Fruit fly (Drosophila melanogaster) whole organism, embryonic: ENCODE results near the gene CG45049.

Experiments
- B-H1 ChIP-seq: fragments of 200-800 bp; sonication (Bioruptor generic); IDR thresholded peaks from 3 replicates; pipeline ENCODE4 v1.3.6; 2022; ENCODE audit warnings: missing biosample characterization, missing genetic modification characterization
- Bteb2 ChIP-seq: fragments of 200-800 bp; sonication (Bioruptor generic); optimal IDR thresholded peaks from 2 replicates; lab custom pipeline; 2016; ENCODE audit warnings: missing biosample characterization, missing genetic modification characterization
- CG10959 ChIP-seq: fragments of 200-800 bp; sonication (Bioruptor generic); IDR thresholded peaks from 2 replicates; pipeline ENCODE4 v1.3.6; 2022; ENCODE audit warnings: missing biosample characterization, missing genetic modification characterization
- CG11723 ChIP-seq: fragments of 200-800 bp; sonication (Bioruptor generic); optimal IDR thresholded peaks from 2 replicates; lab custom pipeline; 2017; ENCODE audit warnings: missing biosample characterization, mild to moderate bottlenecking, missing genetic modification characterization
- CG13775 ChIP-seq: fragments of 200-800 bp; sonication (Bioruptor generic); optimal IDR thresholded peaks from 3 replicates; lab custom pipeline; 2017; ENCODE audit warnings: missing biosample characterization, mild to moderate bottlenecking, missing genetic modification characterization
- CG14965 ChIP-seq: fragments of 200-800 bp; sonication (Bioruptor generic); optimal IDR thresholded peaks from 2 replicates; lab custom pipeline; 2016; ENCODE audit warnings: missing biosample characterization, missing genetic modification characterization, borderline replicate concordance
- CG18011 ChIP-seq: fragments of 200-800 bp; sonication (Bioruptor generic); optimal IDR thresholded peaks from 2 replicates; lab custom pipeline; 2017; ENCODE audit warnings: missing biosample characterization, missing genetic modification characterization, mild to moderate bottlenecking, moderate library complexity, missing genotype
- CG18476 ChIP-seq: fragments of 200-800 bp; sonication (Bioruptor generic); optimal IDR thresholded peaks from 2 replicates; lab custom pipeline; 2016; ENCODE audit warnings: missing biosample characterization, mild to moderate bottlenecking, missing genetic modification characterization
- CG18764 ChIP-seq: fragments of 200-800 bp; sonication (Bioruptor generic); optimal IDR thresholded peaks from 3 replicates; lab custom pipeline; 2016; ENCODE audit warnings: missing biosample characterization, missing genetic modification characterization
- CG2116 ChIP-seq: fragments of 200-800 bp; sonication (Bioruptor generic); optimal IDR thresholded peaks from 3 replicates; lab custom pipeline; 2018; ENCODE audit warnings: missing biosample characterization, mild to moderate bottlenecking, missing genetic modification characterization
- CG30403 ChIP-seq: fragments of 200-800 bp; sonication (Bioruptor generic); optimal IDR thresholded peaks from 3 replicates; lab custom pipeline; 2016; ENCODE audit warnings: missing biosample characterization, missing genetic modification characterization
- CG32532 ChIP-seq: fragments of 200-800 bp; sonication (Bioruptor generic); IDR thresholded peaks from 2 replicates; pipeline ENCODE4 v1.3.6; 2022; ENCODE audit warnings: missing biosample characterization, missing genetic modification characterization
- CG32772 ChIP-seq: fragments of 200-800 bp; sonication (Bioruptor generic); IDR thresholded peaks from 2 replicates; pipeline ENCODE4 v1.3.6; 2022; ENCODE audit warnings: missing biosample characterization, missing genetic modification characterization
- CG3407 ChIP-seq: fragments of 200-800 bp; sonication (Bioruptor generic); optimal IDR thresholded peaks from 2 replicates; lab custom pipeline; 2018; ENCODE audit warnings: missing biosample characterization, mild to moderate bottlenecking, missing genetic modification characterization
- CG4854 ChIP-seq: fragments of 200-800 bp; sonication (Bioruptor generic); optimal IDR thresholded peaks from 2 replicates; lab custom pipeline; 2016; ENCODE audit warnings: missing biosample characterization, missing genetic modification characterization, inconsistent platforms
- CG6254 ChIP-seq: fragments of 200-800 bp; sonication (Bioruptor generic); optimal IDR thresholded peaks from 3 replicates; lab custom pipeline; 2017; ENCODE audit warnings: mild to moderate bottlenecking, missing biosample characterization, missing genetic modification reagents, missing genetic modification characterization
- CG6689 ChIP-seq: fragments of 200-800 bp; sonication (Bioruptor generic); IDR thresholded peaks from 2 replicates; pipeline ENCODE4 v1.3.6; 2022; ENCODE audit warnings: missing biosample characterization, missing genetic modification characterization
- CG7357 ChIP-seq: fragments of 200-800 bp; sonication (Bioruptor generic); IDR thresholded peaks from 3 replicates; pipeline ENCODE4 v1.3.6; 2022; ENCODE audit warnings: missing biosample characterization, missing genetic modification characterization
- CG7745 ChIP-seq: fragments of 200-800 bp; sonication (Bioruptor generic); optimal IDR thresholded peaks from 2 replicates; lab custom pipeline; 2018; ENCODE audit warnings: missing biosample characterization, mild to moderate bottlenecking, missing genetic modification characterization, moderate library complexity
- CG7839 ChIP-seq: fragments of 200-800 bp; sonication (Bioruptor generic); optimal IDR thresholded peaks from 3 replicates; lab custom pipeline; 2018; ENCODE audit warnings: missing biosample characterization, mild to moderate bottlenecking, missing genetic modification characterization, moderate library complexity
- CG8281 ChIP-seq: fragments of 200-800 bp; sonication (Bioruptor generic); optimal IDR thresholded peaks from 2 replicates; lab custom pipeline; 2018; ENCODE audit warnings: missing biosample characterization, mild to moderate bottlenecking, missing genetic modification characterization, moderate library complexity
- CG9437 ChIP-seq: fragments of 200-800 bp; sonication (Bioruptor generic); optimal IDR thresholded peaks from 2 replicates; lab custom pipeline; 2018; ENCODE audit warnings: missing biosample characterization, mild to moderate bottlenecking, missing genetic modification characterization
- CoRest ChIP-seq: fragments of 200-800 bp; sonication (Bioruptor generic); optimal IDR thresholded peaks from 3 replicates; lab custom pipeline; 2018; ENCODE audit warnings: missing biosample characterization, mild to moderate bottlenecking, missing genetic modification characterization, moderate library complexity
- Doc2 ChIP-seq: fragments of 200-800 bp; sonication (Bioruptor generic); IDR thresholded peaks from 2 replicates; pipeline ENCODE4 v1.3.6; 2022; ENCODE audit warnings: missing biosample characterization, missing genetic modification characterization
- Fer2 ChIP-seq: fragments of 200-800 bp; sonication (Bioruptor generic); optimal IDR thresholded peaks from 2 replicates; lab custom pipeline; 2018; ENCODE audit warnings: missing biosample characterization, mild to moderate bottlenecking, missing genetic modification characterization, moderate library complexity
- Nf-YC ChIP-seq: fragments of 200-800 bp; optimal IDR thresholded peaks from 3 replicates; lab custom pipeline; 2019; ENCODE audit warnings: missing biosample characterization, mild to moderate bottlenecking, missing genetic modification characterization, moderate library complexity
- Xbp1 ChIP-seq: fragments of 200-800 bp; sonication (Bioruptor generic); optimal IDR thresholded peaks from 3 replicates; lab custom pipeline; 2016; ENCODE audit warnings: missing biosample characterization, mild to moderate bottlenecking, missing genetic modification characterization
- ap ChIP-seq: fragments of 200-800 bp; sonication (Bioruptor generic); IDR thresholded peaks from 2 replicates; pipeline ENCODE4 v1.3.6; 2022; ENCODE audit warnings: missing biosample characterization, missing genetic modification characterization
- ase ChIP-seq: fragments of 200-800 bp; sonication (Bioruptor generic); IDR thresholded peaks from 3 replicates; pipeline ENCODE4 v1.3.6; 2022; ENCODE audit warnings: missing biosample characterization, missing genetic modification characterization
- cad ChIP-seq: fragments of >200 bp; optimal IDR thresholded peaks from 2 replicates; lab custom pipeline; 2017; ENCODE audit warnings: missing biosample characterization, missing genetic modification characterization
- chif ChIP-seq, 2 experiments: fragments of 200-800 bp; sonication (Bioruptor generic); optimal IDR thresholded peaks; 3 replicates each; lab custom pipeline; 2016; ENCODE audit warnings: missing biosample characterization in 2 of 2, missing genetic modification characterization in 2 of 2
- chn ChIP-seq: fragments of 200-800 bp; sonication (Bioruptor generic); optimal IDR thresholded peaks from 2 replicates; lab custom pipeline; 2016; ENCODE audit warnings: missing biosample characterization, missing genetic modification characterization
- crp ChIP-seq, 2 experiments: fragments of 200-800 bp; sonication (Bioruptor generic); optimal IDR thresholded peaks; 2 replicates in 1 of 2; 3 replicates in 1 of 2; lab custom pipeline; 2017; ENCODE audit warnings: missing biosample characterization in 2 of 2, missing genetic modification characterization in 2 of 2, mild to moderate bottlenecking in 1 of 2, moderate library complexity in 1 of 2
- dan ChIP-seq: fragments of 200-800 bp; sonication (Bioruptor generic); IDR thresholded peaks from 2 replicates; pipeline ENCODE4 v1.3.6; 2022; ENCODE audit warnings: missing biosample characterization, missing genetic modification characterization
- dm ChIP-seq: fragments of 200-800 bp; sonication (Bioruptor generic); optimal IDR thresholded peaks from 3 replicates; lab custom pipeline; 2016; ENCODE audit warnings: missing biosample characterization, missing genetic modification characterization
- ems ChIP-seq: fragments of 200-800 bp; sonication (Bioruptor generic); optimal IDR thresholded peaks from 3 replicates; lab custom pipeline; 2016; ENCODE audit warnings: missing biosample characterization, missing genetic modification characterization
- exex ChIP-seq: fragments of 200-800 bp; sonication (Bioruptor generic); optimal IDR thresholded peaks from 4 replicates; lab custom pipeline; 2018; ENCODE audit warnings: missing biosample characterization, mild to moderate bottlenecking, missing genetic modification characterization, moderate library complexity
- kay ChIP-seq: fragments of 200-800 bp; sonication (Bioruptor generic); optimal IDR thresholded peaks from 2 replicates; lab custom pipeline; 2016; ENCODE audit warnings: missing biosample characterization, missing genetic modification characterization
- lab ChIP-seq: fragments of 200-800 bp; sonication (Bioruptor generic); optimal IDR thresholded peaks from 3 replicates; lab custom pipeline; 2017; ENCODE audit warnings: missing biosample characterization, missing genetic modification characterization, mild to moderate bottlenecking, moderate library complexity, missing genetic modification reagents
- lbe ChIP-seq: fragments of 200-800 bp; sonication (Bioruptor generic); optimal IDR thresholded peaks from 2 replicates; lab custom pipeline; 2016; ENCODE audit warnings: missing biosample characterization, mild to moderate bottlenecking, missing genetic modification characterization
- oc ChIP-seq: fragments of 200-800 bp; sonication (Bioruptor generic); optimal IDR thresholded peaks from 2 replicates; lab custom pipeline; 2018; ENCODE audit warnings: missing biosample characterization, mild to moderate bottlenecking, missing genetic modification characterization, moderate library complexity
- pb ChIP-seq: fragments of 200-800 bp; sonication (Bioruptor generic); optimal IDR thresholded peaks from 3 replicates; lab custom pipeline; 2016; ENCODE audit warnings: missing biosample characterization, missing genetic modification characterization
- phol ChIP-seq: fragments of 200-800 bp; sonication (Bioruptor generic); optimal IDR thresholded peaks from 3 replicates; lab custom pipeline; 2018; ENCODE audit warnings: missing biosample characterization, mild to moderate bottlenecking, missing genetic modification characterization, moderate library complexity
- pnt ChIP-seq: fragments of 200-800 bp; sonication (Bioruptor generic); optimal IDR thresholded peaks from 3 replicates; lab custom pipeline; 2016; ENCODE audit warnings: missing biosample characterization, missing genetic modification characterization
- sens ChIP-seq: fragments of 200-800 bp; sonication (Bioruptor generic); peaks from one replicate; lab custom pipeline; 2016; ENCODE audit warnings: missing biosample characterization, missing genetic modification characterization
- sna ChIP-seq: fragments of 200-800 bp; sonication (Bioruptor generic); IDR thresholded peaks from 2 replicates; pipeline ENCODE4 v1.3.6; 2022; ENCODE audit warnings: missing biosample characterization, missing genetic modification characterization; ENCODE audit not compliant: partially characterized antibody
- stwl ChIP-seq: fragments of 200-800 bp; sonication (Bioruptor generic); optimal IDR thresholded peaks from 3 replicates; lab custom pipeline; 2018; ENCODE audit warnings: missing biosample characterization, mild to moderate bottlenecking, missing genetic modification characterization, moderate library complexity
- ttk ChIP-seq: fragments of 200-800 bp; sonication (Bioruptor generic); IDR thresholded peaks from 2 replicates; pipeline ENCODE4 v2.1.2; 2022; ENCODE audit warnings: missing biosample characterization, missing genetic modification characterization

CG45049 gene

DNA sequence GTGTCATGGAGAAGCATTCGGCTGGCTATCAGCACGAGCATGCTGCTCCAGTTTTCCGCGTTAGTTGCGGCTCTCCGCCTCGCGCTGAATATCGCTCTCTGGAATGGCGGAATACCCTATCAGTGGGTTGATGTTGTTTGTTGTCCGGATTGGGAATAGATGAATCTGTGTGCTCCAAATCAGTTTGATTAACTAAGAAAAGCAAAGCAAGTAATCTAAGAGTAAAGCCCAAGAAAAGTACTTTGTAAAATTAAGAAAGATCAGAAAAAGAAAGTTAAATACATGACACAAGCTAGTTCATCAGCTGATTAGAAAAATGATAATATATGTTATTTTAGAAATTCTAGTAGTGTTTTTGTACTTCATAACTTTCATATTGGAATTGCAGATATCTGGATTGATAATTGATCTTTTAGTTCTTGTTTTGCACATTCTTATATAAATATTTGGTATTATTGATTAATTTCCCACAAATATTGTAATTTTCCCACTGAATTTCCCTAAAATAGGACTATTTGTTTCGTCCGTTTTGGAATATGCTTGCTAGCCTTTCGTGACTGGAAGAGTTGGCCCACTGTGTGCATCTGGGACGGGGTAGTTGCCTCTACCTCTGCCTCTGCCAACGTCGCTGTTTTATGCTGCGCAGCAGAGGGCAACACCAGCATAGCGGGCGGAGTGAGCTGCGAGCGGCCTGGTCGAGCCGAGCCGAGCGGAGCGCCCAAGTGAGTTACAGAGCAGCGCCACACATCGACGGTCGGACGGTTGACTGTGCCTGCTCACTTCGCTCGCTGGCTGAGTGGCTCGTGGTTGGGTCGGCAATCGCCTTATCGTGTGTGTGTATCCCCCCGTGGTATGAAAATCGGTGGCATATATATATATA, 27.4 kb downstream of the CG45049 start (continued):
- TF ChIP-seq kay, result no peak
- TF ChIP-seq ap, result peak; percentile 6; the same call in 1 of the 2 replicates
- TF ChIP-seq CG11723 (GFP tag; lab: Kevin White, UChicago), result peak; percentile 46
- TF ChIP-seq CG3407 (GFP tag; lab: Kevin White, UChicago), result peak; percentile 46
- TF ChIP-seq B-H1, result no peak; the same call in 2 of the 3 replicates
- TF ChIP-seq CG30403 (GFP tag; lab: Kevin White, UChicago), result peak; percentile 84
- peak; percentile 8 for TF ChIP-seq dm
- no peak for TF ChIP-seq stwl (tag; lab: Kevin White, UChicago)
- TF ChIP-seq CG10959, result peak; percentile 17
- TF ChIP-seq Doc2 (GFP tag; lab: Robert Waterston, UW), result no peak
- TF ChIP-seq CG6689 (GFP tag; lab: Robert Waterston, UW), result 0 out of 2 replicates have a peak, but pooled peaks have one; percentile 4
- TF ChIP-seq CG18764 (GFP tag; lab: Kevin White, UChicago), result no peak
- no peak for TF ChIP-seq oc (tag; lab: Kevin White, UChicago)
- peak; percentile 30 for TF ChIP-seq CG2116
- TF ChIP-seq phol (tag; lab: Kevin White, UChicago), result peak; percentile 74
- TF ChIP-seq CG8281 (tag; lab: Kevin White, UChicago), result peak; percentile 39
- TF ChIP-seq CoRest (tag; lab: Kevin White, UChicago), result peak; percentile 85
- peak; percentile 37 for TF ChIP-seq Fer2 (tag; lab: Kevin White, UChicago)
- TF ChIP-seq CG18011 (GFP tag; lab: Kevin White, UChicago), result peak; percentile 25
- TF ChIP-seq cad, result no peak
- peak in 1 of 2 experiments; percentile 40 for TF ChIP-seq chif (GFP tag; optimal IDR thresholded peaks at IDR 0.05; lab: Kevin White, UChicago)
- no peak for TF ChIP-seq exex (tag; lab: Kevin White, UChicago)
- no peak for TF ChIP-seq CG4854
- peak; percentile 9; the same call in 1 of the 2 replicates for TF ChIP-seq ttk (GFP tag; lab: Robert Waterston, UW)
- no peak for TF ChIP-seq dan
- no peak for TF ChIP-seq pb (GFP tag; lab: Kevin White, UChicago)
- TF ChIP-seq pnt (GFP tag; lab: Kevin White, UChicago), result peak; percentile 47
- TF ChIP-seq CG18476 (GFP tag; lab: Kevin White, UChicago), result peak; percentile 46
- peak; percentile 81 for TF ChIP-seq CG9437 (GFP tag; lab: Kevin White, UChicago)
- no peak for TF ChIP-seq CG14965 (GFP tag; lab: Kevin White, UChicago)
- peak; percentile 9 for TF ChIP-seq ems (GFP tag; lab: Kevin White, UChicago)
- TF ChIP-seq ase (GFP tag; lab: Robert Waterston, UW), result peak; percentile 35; the same call in 2 of the 3 replicates
- peak; percentile 51 for TF ChIP-seq Nf-YC (tag; lab: Kevin White, UChicago)
- TF ChIP-seq chn (GFP tag; lab: Kevin White, UChicago), result no peak
- no peak for TF ChIP-seq Bteb2 (GFP tag; lab: Kevin White, UChicago)
- TF ChIP-seq sna (GFP tag; lab: Robert Waterston, UW), result peak; percentile 19; the same call in 1 of the 2 replicates
- 0 out of 3 replicates have a peak, but pooled peaks have one; percentile 6 for TF ChIP-seq CG7357
- peak; percentile 68 for TF ChIP-seq CG6254 (GFP tag; lab: Kevin White, UChicago)
- TF ChIP-seq lbe, result no peak
- peak in 1 of 2 experiments; percentile 1 for TF ChIP-seq crp (GFP tag; optimal IDR thresholded peaks at IDR 0.05; lab: Kevin White, UChicago)
- TF ChIP-seq CG13775 (GFP tag; lab: Kevin White, UChicago), result peak; percentile 63
- peak; percentile 44 for TF ChIP-seq lab (GFP tag; lab: Kevin White, UChicago)
- TF ChIP-seq Xbp1 (GFP tag; lab: Kevin White, UChicago), result peak; percentile 66
- TF ChIP-seq CG32772 (GFP tag; lab: Robert Waterston, UW), result peak; percentile 27; the same call in 1 of the 2 replicates
- TF ChIP-seq sens (GFP tag; lab: Kevin White, UChicago), result peak; percentile 92
- TF ChIP-seq CG32532 (GFP tag; lab: Robert Waterston, UW), result peak; percentile 75
- peak; percentile 74 for TF ChIP-seq CG7839
- no peak for TF ChIP-seq CG7745 (tag; lab: Kevin White, UChicago)
